Worm (Caenorhabditis elegans) whole organism, L2 larva: ENCODE measurements around the gene W08E12.4.

Experiments used
- F13H6.1 ChIP-seq: sonication (generic microtip); optimal IDR thresholded peaks from 2 replicates; lab custom pipeline; 2016; ENCODE audit warnings: missing genetic modification characterization, missing compliant biosample characterization
- R02D3.7 ChIP-seq: fragments of 150-350 bp; optimal IDR thresholded peaks from 2 replicates; lab custom pipeline; 2014; ENCODE audit warnings: missing biosample characterization, missing genetic modification characterization
- aly-2 ChIP-seq: fragments of 150-350 bp; optimal IDR thresholded peaks from 2 replicates; lab custom pipeline; 2014; ENCODE audit warnings: missing biosample characterization, missing genetic modification characterization
- egl-27 ChIP-seq: sonication (generic microtip); optimal IDR thresholded peaks from 3 replicates; lab custom pipeline; 2017; ENCODE audit warnings: missing biosample characterization, missing genetic modification reagents, missing genetic modification characterization
- fos-1 ChIP-seq: fragments of 150-350 bp; optimal IDR thresholded peaks from 2 replicates; lab custom pipeline; 2014; ENCODE audit warnings: missing biosample characterization, missing genetic modification characterization
- lin-13 ChIP-seq: fragments of 150-350 bp; optimal IDR thresholded peaks from 2 replicates; lab custom pipeline; 2014; ENCODE audit warnings: missing biosample characterization, missing genetic modification reagents, missing genetic modification characterization
- nhr-11 ChIP-seq: fragments of 150-350 bp; optimal IDR thresholded peaks from 2 replicates; lab custom pipeline; 2014; ENCODE audit warnings: missing biosample characterization, missing genetic modification characterization
- nhr-129 ChIP-seq: fragments of 150-350 bp; optimal IDR thresholded peaks from 2 replicates; lab custom pipeline; 2014; ENCODE audit warnings: missing biosample characterization, missing genetic modification characterization
- nhr-25 ChIP-seq: fragments of 150-350 bp; sonication (generic microtip); optimal IDR thresholded peaks from 3 replicates; lab custom pipeline; 2014; ENCODE audit warnings: missing biosample characterization, missing genetic modification characterization
- unc-62 ChIP-seq: fragments of 150-350 bp; optimal IDR thresholded peaks from 2 replicates; lab custom pipeline; 2014; ENCODE audit warnings: missing biosample characterization, missing genetic modification reagents, missing genetic modification characterization
- ztf-4 ChIP-seq: fragments of 150-350 bp; optimal IDR thresholded peaks from 2 replicates; lab custom pipeline; 2014; ENCODE audit warnings: missing biosample characterization, missing genetic modification characterization

DNA sequence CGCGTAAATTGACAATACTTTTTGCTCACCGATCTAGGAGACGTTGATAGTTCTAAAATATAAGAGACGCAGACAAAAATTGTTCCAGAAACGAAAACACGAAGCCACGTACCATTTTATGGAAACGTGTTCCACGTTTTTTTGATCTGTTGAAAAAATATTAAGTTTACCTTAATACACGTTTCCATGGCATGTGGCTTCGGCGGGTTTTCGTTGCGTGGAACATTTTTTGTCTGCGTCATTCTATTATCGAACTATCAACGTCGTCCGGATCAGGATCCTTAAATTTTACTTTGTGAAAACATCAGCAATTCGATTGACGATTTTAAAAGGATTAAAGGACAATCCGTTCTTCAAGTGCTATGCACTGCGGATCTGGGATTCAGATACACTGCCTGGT lies 36.5 kb upstream of the W08E12.4 start, which contains the start of gene T26C12.2:
- TF ChIP-seq fos-1 (tag; lab: Kevin White, UChicago): no peak
- no peak for TF ChIP-seq nhr-25 (tag; lab: Kevin White, UChicago)
- TF ChIP-seq ztf-4 (tag; lab: Kevin White, UChicago): no peak
- TF ChIP-seq R02D3.7: no peak
- TF ChIP-seq aly-2 (tag; lab: Kevin White, UChicago): no peak
- TF ChIP-seq nhr-11 (tag; lab: Kevin White, UChicago): no peak
- TF ChIP-seq egl-27 (tag; lab: Kevin White, UChicago): no peak
- TF ChIP-seq unc-62 (GFP tag; lab: Kevin White, UChicago): no peak
- TF ChIP-seq F13H6.1: no peak
- no peak for TF ChIP-seq nhr-129
- no peak for TF ChIP-seq lin-13 (GFP tag; lab: Kevin White, UChicago)
